Fruit fly (Drosophila melanogaster) whole organism, prepupa: ENCODE results near the gene CG34253.

ENCODE experiments used
- CG10631 ChIP-seq: fragments of 200-800 bp; sonication (Bioruptor generic); optimal IDR thresholded peaks from 2 replicates; lab custom pipeline; 2016; ENCODE audit warnings: missing biosample characterization, missing genetic modification characterization
- CG10669 ChIP-seq: fragments of 200-800 bp; sonication (Bioruptor generic); optimal IDR thresholded peaks from 3 replicates; lab custom pipeline; 2018; ENCODE audit warnings: missing biosample characterization, mild to moderate bottlenecking, missing genetic modification characterization, moderate library complexity
- CG11294 ChIP-seq: fragments of 200-800 bp; sonication (Bioruptor generic); IDR thresholded peaks from 2 replicates; pipeline ENCODE4 v1.3.6; 2022; ENCODE audit warnings: missing biosample characterization, missing genetic modification characterization
- CG11762 ChIP-seq: fragments of 200-800 bp; sonication (Bioruptor generic); optimal IDR thresholded peaks from 3 replicates; lab custom pipeline; 2016; ENCODE audit warnings: missing biosample characterization, missing genetic modification characterization; ENCODE audit not compliant: insufficient read depth
- CG15336 ChIP-seq: fragments of 200-800 bp; sonication (Bioruptor generic); IDR thresholded peaks from 2 replicates; pipeline ENCODE4 v1.3.6; 2022; ENCODE audit warnings: missing biosample characterization, missing genetic modification characterization
- CG3032 ChIP-seq: fragments of 200-800 bp; optimal IDR thresholded peaks from 2 replicates; lab custom pipeline; 2019; ENCODE audit warnings: missing biosample characterization, mild to moderate bottlenecking, missing genetic modification characterization, moderate library complexity
- CG31627 ChIP-seq: fragments of 200-800 bp; sonication (Bioruptor generic); optimal IDR thresholded peaks from 3 replicates; lab custom pipeline; 2016; ENCODE audit warnings: missing biosample characterization, missing genetic modification characterization
- CG32006 ChIP-seq: fragments of 200-800 bp; sonication (Bioruptor generic); optimal IDR thresholded peaks from 3 replicates; lab custom pipeline; 2017; ENCODE audit warnings: missing biosample characterization, mild to moderate bottlenecking, missing genetic modification characterization
- CG34406 ChIP-seq: fragments of 200-800 bp; sonication (Bioruptor generic); optimal IDR thresholded peaks from 3 replicates; lab custom pipeline; 2016; ENCODE audit warnings: missing biosample characterization, missing genetic modification characterization
- CG3919 ChIP-seq: fragments of 200-800 bp; sonication (Bioruptor generic); optimal IDR thresholded peaks from 3 replicates; lab custom pipeline; 2016; ENCODE audit warnings: missing biosample characterization, missing genetic modification characterization
- CG4318 ChIP-seq: fragments of 200-800 bp; sonication (Bioruptor generic); optimal IDR thresholded peaks from 3 replicates; lab custom pipeline; 2017; ENCODE audit warnings: missing biosample characterization, mild to moderate bottlenecking, missing genetic modification characterization
- CG6163 ChIP-seq: fragments of 200-800 bp; sonication (Bioruptor generic); IDR thresholded peaks from 3 replicates; pipeline ENCODE4 v1.3.6; 2022; ENCODE audit warnings: missing biosample characterization, missing genetic modification characterization
- CG6276 ChIP-seq: fragments of 200-800 bp; sonication (Bioruptor generic); optimal IDR thresholded peaks from 2 replicates; lab custom pipeline; 2017; ENCODE audit warnings: missing biosample characterization, mild to moderate bottlenecking, missing genetic modification characterization
- CG6792 ChIP-seq: fragments of 200-800 bp; sonication (Bioruptor generic); optimal IDR thresholded peaks from 3 replicates; lab custom pipeline; 2016; ENCODE audit warnings: missing biosample characterization, missing genetic modification characterization
- CG6808 ChIP-seq: fragments of 200-800 bp; sonication (Bioruptor generic); optimal IDR thresholded peaks from 3 replicates; lab custom pipeline; 2017; ENCODE audit warnings: missing biosample characterization, missing genetic modification characterization, mild to moderate bottlenecking, moderate library complexity, missing genetic modification reagents
- CG6854 ChIP-seq: fragments of 200-800 bp; sonication (Bioruptor generic); optimal IDR thresholded peaks from 2 replicates; lab custom pipeline; 2017; ENCODE audit warnings: missing biosample characterization, mild to moderate bottlenecking, missing genetic modification characterization
- CG7368 ChIP-seq: fragments of 200-800 bp; sonication (Bioruptor generic); optimal IDR thresholded peaks from 3 replicates; lab custom pipeline; 2016; ENCODE audit warnings: missing biosample characterization, missing genetic modification characterization
- CG8119 ChIP-seq: fragments of 200-800 bp; sonication (Bioruptor generic); IDR thresholded peaks from 3 replicates; pipeline ENCODE4 v1.3.6; 2022; ENCODE audit warnings: missing biosample characterization, missing genetic modification characterization
- Eip75B ChIP-seq: fragments of 200-800 bp; sonication (Bioruptor generic); optimal IDR thresholded peaks from 3 replicates; lab custom pipeline; 2016; ENCODE audit warnings: missing biosample characterization, missing genetic modification characterization
- Eip78C ChIP-seq: fragments of 200-800 bp; sonication (Bioruptor generic); peaks from one replicate; lab custom pipeline; 2016; ENCODE audit warnings: missing biosample characterization, missing genetic modification characterization
- Eip93F ChIP-seq: fragments of 200-800 bp; sonication (Bioruptor generic); optimal IDR thresholded peaks from 2 replicates; lab custom pipeline; 2016; ENCODE audit warnings: missing biosample characterization, mild to moderate bottlenecking, missing genetic modification characterization
- Ets96B ChIP-seq: fragments of 200-800 bp; optimal IDR thresholded peaks from 2 replicates; lab custom pipeline; 2019; ENCODE audit warnings: missing biosample characterization, mild to moderate bottlenecking, missing genetic modification characterization, moderate library complexity
- Hr4 ChIP-seq: fragments of 200-800 bp; sonication (Bioruptor generic); optimal IDR thresholded peaks from 3 replicates; lab custom pipeline; 2016; ENCODE audit warnings: missing biosample characterization, missing genetic modification characterization
- Lpt ChIP-seq: fragments of 200-800 bp; sonication (Bioruptor generic); optimal IDR thresholded peaks from 3 replicates; lab custom pipeline; 2016; ENCODE audit warnings: missing biosample characterization, missing genetic modification characterization
- Met ChIP-seq: fragments of 200-800 bp; sonication (Bioruptor generic); optimal IDR thresholded peaks from 3 replicates; lab custom pipeline; 2016; ENCODE audit warnings: missing biosample characterization, missing genetic modification characterization
- OdsH ChIP-seq: fragments of 200-800 bp; sonication (Bioruptor generic); optimal IDR thresholded peaks from 3 replicates; lab custom pipeline; 2016; ENCODE audit warnings: missing biosample characterization, missing genetic modification characterization
- Sox14 ChIP-seq: fragments of 200-800 bp; sonication (Bioruptor generic); optimal IDR thresholded peaks from 3 replicates; lab custom pipeline; 2016; ENCODE audit warnings: missing biosample characterization, missing genetic modification characterization
- achi ChIP-seq: fragments of 200-800 bp; sonication (Bioruptor generic); optimal IDR thresholded peaks from 3 replicates; lab custom pipeline; 2016; ENCODE audit warnings: missing biosample characterization, missing genetic modification characterization
- acj6 ChIP-seq: fragments of 200-800 bp; sonication (Bioruptor generic); optimal IDR thresholded peaks from 3 replicates; lab custom pipeline; 2016; ENCODE audit warnings: missing biosample characterization, missing genetic modification characterization
- dac ChIP-seq: fragments of 200-800 bp; sonication (Bioruptor generic); optimal IDR thresholded peaks from 2 replicates; lab custom pipeline; 2017; ENCODE audit warnings: missing biosample characterization, mild to moderate bottlenecking, missing genetic modification characterization
- dsx ChIP-seq: fragments of 200-800 bp; optimal IDR thresholded peaks from 3 replicates; lab custom pipeline; 2019; ENCODE audit warnings: missing biosample characterization, mild to moderate bottlenecking, missing genetic modification characterization, moderate library complexity; ENCODE audit not compliant: poor library complexity, severe bottlenecking
- eg ChIP-seq: fragments of 200-800 bp; sonication (Bioruptor generic); IDR thresholded peaks from 3 replicates; pipeline ENCODE4 v1.3.6; 2022; ENCODE audit warnings: missing biosample characterization, missing genetic modification characterization
- esn ChIP-seq: fragments of 200-800 bp; sonication (Bioruptor generic); optimal IDR thresholded peaks from 2 replicates; lab custom pipeline; 2016; ENCODE audit warnings: missing biosample characterization, mild to moderate bottlenecking, missing genetic modification characterization, moderate library complexity
- fd59A ChIP-seq: fragments of 200-800 bp; sonication (Bioruptor generic); optimal IDR thresholded peaks from 2 replicates; lab custom pipeline; 2017; ENCODE audit warnings: missing biosample characterization, mild to moderate bottlenecking, missing genetic modification characterization, missing genetic modification reagents
- lz ChIP-seq: fragments of 200-800 bp; sonication (Bioruptor generic); optimal IDR thresholded peaks from 3 replicates; lab custom pipeline; 2016; ENCODE audit warnings: missing biosample characterization, missing genetic modification characterization
- net ChIP-seq: fragments of 200-800 bp; sonication (Bioruptor generic); optimal IDR thresholded peaks from 3 replicates; lab custom pipeline; 2016; ENCODE audit warnings: missing biosample characterization, missing genetic modification characterization
- pdm3 ChIP-seq: fragments of 200-800 bp; sonication (Bioruptor generic); optimal IDR thresholded peaks from 3 replicates; lab custom pipeline; 2016; ENCODE audit warnings: missing biosample characterization, missing genetic modification characterization
- salr ChIP-seq, 2 experiments: fragments of 200-800 bp; sonication (Bioruptor generic); optimal IDR thresholded peaks; 3 replicates each; lab custom pipeline; 2016 to 2018; ENCODE audit warnings: missing biosample characterization in 2 of 2, missing genetic modification characterization in 2 of 2, mild to moderate bottlenecking in 1 of 2
- topi ChIP-seq: fragments of 200-800 bp; sonication (Bioruptor generic); optimal IDR thresholded peaks from 3 replicates; lab custom pipeline; 2016; ENCODE audit warnings: missing biosample characterization, missing genetic modification characterization
- vri ChIP-seq: fragments of 200-800 bp; sonication (Bioruptor generic); optimal IDR thresholded peaks from 3 replicates; lab custom pipeline; 2016; ENCODE audit warnings: missing biosample characterization, mild to moderate bottlenecking, missing genetic modification characterization

The CG34253 gene

DNA sequence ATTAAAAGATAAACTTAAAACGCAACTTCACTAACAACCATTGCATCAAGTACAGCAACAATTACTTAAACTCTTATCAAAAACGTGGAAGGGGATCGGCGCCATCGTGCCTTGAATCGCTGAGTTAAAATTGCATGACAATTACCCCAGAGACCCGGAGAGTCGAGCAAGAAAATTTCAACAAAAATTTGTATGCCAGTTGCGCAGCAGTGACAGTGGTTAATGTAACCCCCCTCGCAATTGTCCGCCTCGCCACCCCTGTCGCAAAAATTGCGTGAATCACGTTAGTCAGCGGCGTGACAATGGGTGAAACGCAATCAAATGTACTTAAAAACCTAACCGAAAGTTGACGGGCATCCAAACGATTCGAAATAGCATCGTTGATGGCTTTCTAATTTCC is 12.6 kb upstream of the CG34253 start (continued):
- peak; percentile 36 for TF ChIP-seq topi (GFP tag; lab: Kevin White, UChicago)
- TF ChIP-seq dsx (GFP tag; lab: Kevin White, UChicago): no peak
- TF ChIP-seq vri (GFP tag; lab: Kevin White, UChicago): peak; percentile 69
- no peak for TF ChIP-seq CG34406 (GFP tag; lab: Kevin White, UChicago)
- TF ChIP-seq Ets96B: no peak
- TF ChIP-seq achi (GFP tag; lab: Kevin White, UChicago): peak; percentile 26
- TF ChIP-seq CG11294 (GFP tag; lab: Robert Waterston, UW): no peak
- TF ChIP-seq CG6276 (GFP tag; lab: Kevin White, UChicago): no peak
- TF ChIP-seq pdm3 (GFP tag; lab: Kevin White, UChicago): peak; percentile 44
- no peak for TF ChIP-seq Eip75B
- no peak for TF ChIP-seq CG4318
- no peak for TF ChIP-seq CG3032 (tag; lab: Kevin White, UChicago)

dm6 chr3L:18096726-18097125 is 9.6 kb upstream of the CG34253 start:
- TF ChIP-seq Met (GFP tag; lab: Kevin White, UChicago) (no peak), eg (GFP tag; lab: Robert Waterston, UW) (0 out of 3 replicates have a peak, but pooled peaks have one; percentile 23), CG10669 (GFP tag; lab: Kevin White, UChicago) (peak; percentile 15), net (peak; percentile 37), CG11762 (GFP tag; lab: Kevin White, UChicago) (no peak), CG31627 (GFP tag; lab: Kevin White, UChicago) (no peak), CG6276 (GFP tag; lab: Kevin White, UChicago) (peak; percentile 65), Sox14 (peak; percentile 38), CG10631 (GFP tag; lab: Kevin White, UChicago) (peak; percentile 62), Hr4 (GFP tag; lab: Kevin White, UChicago) (peak; percentile 51), Eip75B (peak; percentile 22), Lpt (GFP tag; lab: Kevin White, UChicago) (peak; percentile 42), lz (GFP tag; lab: Kevin White, UChicago) (no peak), Ets96B (peak; percentile 1), pdm3 (GFP tag; lab: Kevin White, UChicago) (peak; percentile 13), esn (no peak), CG4318 (peak; percentile 72), Eip78C (GFP tag; lab: Kevin White, UChicago) (peak; percentile 76), CG34406 (GFP tag; lab: Kevin White, UChicago) (peak; percentile 14), Eip93F (no peak), CG6854 (GFP tag; lab: Kevin White, UChicago) (no peak), achi (GFP tag; lab: Kevin White, UChicago) (peak; percentile 63), CG15336 (GFP tag; lab: Robert Waterston, UW) (peak; percentile 52), CG11294 (GFP tag; lab: Robert Waterston, UW) (0 out of 2 replicates have a peak, but pooled peaks have one; percentile 15), salr (GFP tag; optimal IDR thresholded peaks at IDR 0.05; lab: Kevin White, UChicago) (peak in 1 of 2 experiments; percentile 71), dac (GFP tag; lab: Kevin White, UChicago) (peak; percentile 4), CG6163 (GFP tag; lab: Robert Waterston, UW) (0 out of 3 replicates have a peak, but pooled peaks have one; percentile 12), acj6 (GFP tag; lab: Kevin White, UChicago) (peak; percentile 61), OdsH (peak; percentile 54), CG8119 (peak; percentile 70), CG3919 (GFP tag; lab: Kevin White, UChicago) (peak; percentile 52), CG6792 (GFP tag; lab: Kevin White, UChicago) (no peak), CG3032 (tag; lab: Kevin White, UChicago) (peak; percentile 3), fd59A (GFP tag; lab: Kevin White, UChicago) (no peak), CG7368 (no peak), CG6808 (GFP tag; lab: Kevin White, UChicago) (peak; percentile 6), CG32006 (GFP tag; lab: Kevin White, UChicago) (peak; percentile 88)
